Worm (Caenorhabditis elegans): Measurements from ENCODE around the gene F54H12.7.

- no peak for TF ChIP-seq ztf-29 (GFP tag; IDR thresholded peaks at IDR 0.05)
- no peak for TF ChIP-seq T22C8.4 (GFP tag; IDR thresholded peaks at IDR 0.05)
- TF ChIP-seq klf-2 (GFP tag; conservative IDR thresholded peaks at IDR 0.05) = no peak
Observed at ce11 chrIII:7948802-7949201, 20.3 kb upstream of the F54H12.7 start, which contains the start of gene col-90.

Measured in whole organism, midembryonic.